Fruit fly (Drosophila melanogaster) S2 (cell line): ENCODE measurements around the gene CG3349.

Experiments used
- CG8478 ChIP-seq: fragments of >200 bp; optimal IDR thresholded peaks from 2 replicates; lab custom pipeline; 2018
- CTCF ChIP-seq, 2 experiments: fragments of >200 bp; optimal IDR thresholded peaks; 2 replicates each; lab custom pipeline; 2018

Gene CG3349

DNA sequence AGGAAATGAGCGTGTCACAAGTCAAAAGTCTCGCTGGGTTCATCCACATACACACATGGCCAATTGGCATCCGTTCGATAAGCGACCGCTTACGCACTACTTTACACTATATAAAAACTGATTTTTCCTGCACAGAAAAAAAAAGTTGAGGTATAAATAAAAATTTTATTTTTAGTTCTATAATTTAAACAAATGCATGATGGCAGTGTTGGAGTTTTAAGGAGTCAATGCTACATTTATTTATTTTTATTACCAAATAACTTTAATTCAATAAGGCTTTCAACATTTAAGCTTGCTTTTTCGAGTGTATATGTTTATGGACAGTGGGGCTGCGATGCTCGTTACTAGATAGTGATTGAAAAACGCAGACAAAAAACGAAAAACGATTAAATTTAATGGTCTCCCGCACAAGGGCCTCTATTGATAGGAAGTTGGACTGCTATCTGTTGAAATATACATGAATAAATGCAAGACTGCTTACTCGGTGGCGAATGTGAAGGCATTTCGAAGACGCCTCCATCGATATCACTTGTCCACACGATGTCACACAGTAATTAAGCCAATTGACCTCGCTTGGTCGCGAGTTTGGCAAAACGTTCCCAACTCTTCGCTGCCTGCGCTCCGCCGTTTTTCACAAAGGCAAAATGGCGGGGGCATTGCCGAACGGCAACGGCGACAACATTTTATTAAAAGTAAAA, 32.4 kb downstream of the CG3349 start:
- TF ChIP-seq CTCF (optimal IDR thresholded peaks at IDR 0.05; lab: Kevin White, UChicago) (no peak), CG8478 (lab: Kevin White, UChicago) (no peak)

DNA sequence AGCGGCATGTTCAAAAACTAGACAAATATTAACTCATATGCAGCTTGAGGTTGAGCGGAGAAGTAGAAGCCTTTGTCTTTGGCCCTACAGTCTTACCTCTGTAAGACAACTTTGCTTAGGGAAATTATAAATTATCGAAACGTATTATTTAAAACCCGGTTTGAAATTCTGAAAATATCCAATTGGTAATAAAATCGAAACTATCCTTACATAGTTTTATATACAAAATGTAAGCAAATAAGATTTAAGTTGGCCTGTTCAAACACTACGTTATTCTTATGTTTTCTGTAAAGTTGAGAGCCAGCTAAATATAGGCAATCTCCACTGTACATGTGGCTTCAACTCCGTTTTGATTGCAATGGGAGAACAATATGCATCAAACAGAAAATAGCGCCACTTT, 33.9 kb downstream of the CG3349 start:
- TF ChIP-seq CG8478 (lab: Kevin White, UChicago), result no peak
- TF ChIP-seq CTCF (optimal IDR thresholded peaks at IDR 0.05; lab: Kevin White, UChicago), result no peak

DNA sequence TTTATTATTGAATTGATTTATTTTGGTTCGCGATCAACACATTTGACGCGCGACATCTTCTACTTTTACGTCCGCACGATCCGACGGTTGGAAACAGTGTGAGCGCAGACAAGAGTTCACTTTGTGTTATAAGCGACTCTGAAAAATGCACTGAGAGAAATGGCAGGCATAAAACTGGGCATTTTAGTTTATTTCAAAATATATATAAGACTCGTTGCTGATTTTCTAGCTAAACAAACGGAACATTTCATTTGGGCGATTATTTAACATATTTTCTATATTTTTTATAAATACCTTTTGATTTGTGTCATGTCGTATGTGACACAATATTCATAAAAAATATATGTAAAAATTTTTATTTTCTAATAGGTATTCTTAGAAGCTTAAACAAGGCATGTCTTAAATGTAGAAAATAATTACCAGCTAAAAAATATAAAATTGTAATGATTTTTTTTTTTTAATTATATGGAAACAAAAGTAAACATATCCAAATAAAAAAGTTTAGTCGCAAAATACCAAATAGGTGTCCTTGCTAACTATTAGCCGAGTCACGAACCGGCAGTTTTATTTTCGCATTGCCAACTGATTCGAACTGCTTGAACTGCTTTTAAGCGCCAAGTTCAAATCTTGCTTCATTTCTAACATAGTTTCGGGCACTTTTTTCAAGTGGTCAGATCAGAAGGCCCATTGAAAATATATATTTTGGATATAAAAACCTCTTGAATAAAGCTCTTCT, 34.7 kb downstream of the CG3349 start, which contains the start of gene Reck:
Reck (minus strand) TSS at position 106 of the 736 bp plus-strand sequence.
- TF ChIP-seq CG8478 (lab: Kevin White, UChicago) (no peak), CTCF (optimal IDR thresholded peaks at IDR 0.05; lab: Kevin White, UChicago) (peak in 1 of 2 experiments; percentile 73)

DNA sequence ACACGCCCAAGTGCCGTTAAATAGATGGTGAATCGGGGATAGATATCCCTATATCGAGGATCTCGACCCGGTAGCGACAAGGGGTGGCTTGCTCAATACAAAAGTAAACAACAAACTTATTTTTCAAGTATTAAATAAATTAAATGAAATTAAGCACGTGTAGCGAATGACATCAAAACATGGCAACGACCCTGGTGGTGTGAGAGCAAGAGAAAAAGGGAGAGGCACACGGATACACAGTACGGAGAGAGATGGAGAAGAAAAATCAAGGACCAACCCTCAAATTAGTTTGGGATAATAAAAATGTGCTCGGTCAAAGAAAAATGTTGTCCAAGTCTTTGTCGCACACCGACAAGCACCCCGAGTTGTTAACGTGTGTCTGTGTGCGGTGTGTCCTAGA, 41.6 kb downstream of the CG3349 start:
- no peak for TF ChIP-seq CG8478 (lab: Kevin White, UChicago)
- no peak for TF ChIP-seq CTCF (optimal IDR thresholded peaks at IDR 0.05; lab: Kevin White, UChicago)

DNA sequence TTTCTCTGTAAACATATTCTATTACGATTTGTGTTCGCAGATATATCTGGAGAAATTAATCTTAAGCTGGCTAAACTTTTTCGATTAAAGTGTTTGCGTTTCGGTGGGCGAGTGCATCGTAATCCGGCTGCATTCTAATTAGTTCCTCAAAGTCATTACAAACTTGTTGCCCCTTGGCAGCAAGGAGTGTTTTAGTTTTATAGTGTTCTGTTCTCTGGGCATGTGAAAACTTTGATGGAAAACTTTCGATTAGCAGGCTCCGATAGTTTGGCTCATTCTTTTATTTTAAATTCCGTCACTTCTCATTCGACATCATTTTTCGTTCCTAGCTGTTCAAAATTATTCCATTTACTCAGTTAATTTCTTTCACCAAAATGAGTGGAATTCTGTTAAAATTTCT, 43.8 kb downstream of the CG3349 start, which contains the start of gene CG32148:
CG32148 (plus strand) TSS at position 301 of the 400 bp plus-strand sequence.
- no peak for TF ChIP-seq CG8478 (lab: Kevin White, UChicago)
- no peak for TF ChIP-seq CTCF (optimal IDR thresholded peaks at IDR 0.05; lab: Kevin White, UChicago)

DNA sequence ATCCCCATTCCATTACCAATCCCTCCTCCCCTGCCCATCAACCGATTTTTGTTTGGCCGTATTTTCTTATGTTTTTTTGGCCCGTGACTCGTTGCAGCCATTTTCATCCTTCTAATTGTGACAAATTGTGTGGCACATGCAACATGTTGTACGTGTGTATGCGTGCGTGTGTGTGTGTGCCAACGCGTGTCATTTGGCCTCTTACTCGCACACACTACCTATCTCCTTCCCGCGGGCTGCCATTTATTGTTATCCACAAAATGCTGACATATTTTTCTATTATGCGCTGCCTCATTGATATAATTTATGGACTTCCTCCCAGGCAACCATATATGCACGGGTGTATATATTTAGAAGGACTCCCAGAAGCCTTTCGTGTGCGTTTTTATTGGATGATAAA, 52.4 kb downstream of the CG3349 start:
- TF ChIP-seq CTCF (optimal IDR thresholded peaks at IDR 0.05; lab: Kevin White, UChicago) (no peak), CG8478 (lab: Kevin White, UChicago) (no peak)
